Worm (Caenorhabditis elegans): ENCODE results near the gene ZK1290.5.

The ZK1290.5 gene

DNA sequence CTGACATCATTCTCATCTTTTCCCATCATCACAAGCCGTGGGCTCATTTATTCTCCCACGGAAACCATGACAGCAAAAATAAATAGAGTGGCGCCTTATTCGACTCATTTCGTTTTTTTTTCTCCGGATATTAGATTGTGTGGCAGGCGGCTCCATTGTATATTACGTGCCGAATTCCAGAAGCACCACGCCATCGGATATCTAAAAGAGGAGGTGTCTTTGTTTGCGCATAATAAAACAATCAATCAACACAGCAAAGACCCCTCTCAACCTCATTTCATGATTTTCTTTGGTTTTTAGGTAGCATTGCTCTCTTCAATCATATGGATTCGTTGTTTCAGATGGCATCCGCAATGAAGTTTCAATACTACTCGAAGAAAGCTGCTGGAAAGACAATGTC lies 19.6 kb downstream of the ZK1290.5 start, which contains the start of gene tph-1:
TSS of gene tph-1 (plus strand) at position 301 of the 400 bp plus-strand sequence.
- no peak for TF ChIP-seq pha-4 (tag; optimal IDR thresholded peaks at IDR 0.05)
- TF ChIP-seq odd-2 (tag; optimal IDR thresholded peaks at IDR 0.05) = no peak
- no peak for TF ChIP-seq sox-2 (GFP tag; IDR thresholded peaks at IDR 0.05)
- no peak for TF ChIP-seq hlh-13 (GFP tag; optimal IDR thresholded peaks at IDR 0.05)
- TF ChIP-seq ceh-30 (tag; optimal IDR thresholded peaks at IDR 0.05) = no peak

DNA sequence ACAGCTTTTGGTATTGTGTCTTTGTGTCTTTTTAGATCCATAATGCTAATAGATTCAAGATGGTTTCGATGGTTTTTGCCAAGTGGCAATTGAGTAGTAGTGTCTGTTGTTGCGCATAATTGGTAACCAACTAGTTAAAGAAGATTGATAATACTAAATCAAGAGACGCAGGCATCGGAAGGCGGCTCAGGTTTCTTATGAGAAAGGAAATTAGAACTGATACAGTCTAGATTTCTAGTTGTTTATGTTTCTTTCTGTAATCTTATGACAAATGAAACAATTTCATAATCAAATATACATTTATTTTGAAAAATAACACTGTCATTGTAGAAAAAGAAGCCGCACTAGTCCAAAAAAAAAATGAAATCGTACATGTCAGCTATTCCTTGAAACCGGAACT lies 24.4 kb downstream of the ZK1290.5 start, which contains the start of gene ZK1290.10:
TSS of gene ZK1290.10 (minus strand) at position 101 of the 400 bp plus-strand sequence.
- TF ChIP-seq odd-2 (tag; optimal IDR thresholded peaks at IDR 0.05) = no peak
- TF ChIP-seq sdc-2 (tag; optimal IDR thresholded peaks at IDR 0.05) = no peak
- TF ChIP-seq ceh-48 (tag; optimal IDR thresholded peaks at IDR 0.05) = no peak
- no peak for TF ChIP-seq ceh-31 (tag; optimal IDR thresholded peaks at IDR 0.05)
- no peak for TF ChIP-seq nhr-232 (tag; optimal IDR thresholded peaks at IDR 0.05)
- no peak for TF ChIP-seq gmeb-2 (tag; optimal IDR thresholded peaks at IDR 0.05)
- no peak for TF ChIP-seq lim-6 (tag; optimal IDR thresholded peaks at IDR 0.05)
- TF ChIP-seq elt-2 (tag; optimal IDR thresholded peaks at IDR 0.05) = no peak
- no peak for TF ChIP-seq dmd-4 (tag; optimal IDR thresholded peaks at IDR 0.05; ENCODE audit: borderline replicate concordance)
- TF ChIP-seq sox-4 (tag; optimal IDR thresholded peaks at IDR 0.05) = no peak
- TF ChIP-seq rnt-1 (tag; optimal IDR thresholded peaks at IDR 0.05) = no peak
- no peak for TF ChIP-seq unc-3 (GFP tag; conservative IDR thresholded peaks at IDR 0.05)
- no peak for TF ChIP-seq unc-3 (tag; optimal IDR thresholded peaks at IDR 0.05)
- no peak for TF ChIP-seq F13H6.1 (tag; optimal IDR thresholded peaks at IDR 0.05)
- no peak for TF ChIP-seq hlh-8 (tag; optimal IDR thresholded peaks at IDR 0.05)
- TF ChIP-seq tbx-7 (tag; optimal IDR thresholded peaks at IDR 0.05) = no peak
- no peak for TF ChIP-seq ceh-9 (tag; optimal IDR thresholded peaks at IDR 0.05)
- TF ChIP-seq ref-2 (tag; optimal IDR thresholded peaks at IDR 0.05) = no peak
- no peak for TF ChIP-seq zip-5 (tag; optimal IDR thresholded peaks at IDR 0.05)
- TF ChIP-seq ceh-18 (tag; optimal IDR thresholded peaks at IDR 0.05) = no peak

DNA sequence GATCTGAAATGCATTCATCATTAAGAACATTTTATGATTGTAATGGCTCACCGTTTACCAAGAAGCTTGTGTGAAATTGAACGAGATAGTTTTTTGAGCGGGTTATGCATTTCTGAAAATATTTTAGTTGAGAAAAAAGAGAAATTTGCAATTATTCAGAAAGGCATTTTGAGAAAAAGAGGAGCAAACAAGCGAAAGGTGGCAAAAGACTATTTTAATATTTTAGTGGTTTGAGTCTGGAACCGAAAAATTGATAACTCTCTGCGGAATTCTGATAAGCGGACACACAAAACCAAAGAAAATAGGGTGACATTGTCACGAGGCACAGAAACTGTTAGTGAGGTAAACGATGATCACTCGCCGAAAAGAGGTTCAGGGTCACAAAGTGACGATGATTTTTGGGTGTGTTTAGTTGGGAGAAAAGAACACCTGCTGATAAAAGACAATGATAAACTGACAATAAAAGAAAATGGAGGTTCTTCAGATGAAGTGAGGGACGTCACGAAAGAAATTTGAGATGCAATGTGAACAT lies 25.3 kb downstream of the ZK1290.5 start:
- TF ChIP-seq elt-2 (tag; optimal IDR thresholded peaks at IDR 0.05) = peak; percentile 32
- TF ChIP-seq dmd-4 (tag; optimal IDR thresholded peaks at IDR 0.05; ENCODE audit: borderline replicate concordance) = no peak

DNA sequence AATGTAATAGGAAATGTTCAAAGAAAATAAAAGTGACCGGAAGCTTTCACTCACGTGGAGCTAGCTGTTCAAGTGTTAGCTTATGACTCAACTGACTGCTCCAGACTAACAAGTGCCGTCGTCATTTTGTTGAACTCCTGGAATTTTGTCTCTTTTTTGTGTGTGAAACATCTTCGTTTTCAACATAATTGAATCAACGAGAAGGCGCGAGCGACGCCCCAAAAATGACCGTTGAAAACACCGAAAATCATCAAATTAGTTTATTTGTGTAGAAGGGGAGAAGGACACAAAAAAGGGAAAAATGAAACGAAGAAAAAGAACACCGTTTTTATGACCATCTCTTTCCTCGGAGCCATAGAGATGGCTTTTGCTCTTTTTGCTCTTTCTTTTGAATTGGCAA lies 26.0 kb downstream of the ZK1290.5 start, which contains the start of gene ZK1290.14:
TSS of gene ZK1290.14 (minus strand) at position 139 of the 400 bp plus-strand sequence.
- TF ChIP-seq ama-1 (optimal IDR thresholded peaks at IDR 0.05) (no peak), ceh-34 (tag; optimal IDR thresholded peaks at IDR 0.05) (no peak), dve-1 (tag; optimal IDR thresholded peaks at IDR 0.05) (no peak), nhr-11 (tag; optimal IDR thresholded peaks at IDR 0.05) (no peak), tbx-2 (tag; optimal IDR thresholded peaks at IDR 0.05) (no peak), hlh-30 (tag; optimal IDR thresholded peaks at IDR 0.05; ENCODE audit: insufficient read depth) (no peak), ceh-31 (tag; optimal IDR thresholded peaks at IDR 0.05) (no peak), ceh-9 (tag; optimal IDR thresholded peaks at IDR 0.05) (no peak)

DNA sequence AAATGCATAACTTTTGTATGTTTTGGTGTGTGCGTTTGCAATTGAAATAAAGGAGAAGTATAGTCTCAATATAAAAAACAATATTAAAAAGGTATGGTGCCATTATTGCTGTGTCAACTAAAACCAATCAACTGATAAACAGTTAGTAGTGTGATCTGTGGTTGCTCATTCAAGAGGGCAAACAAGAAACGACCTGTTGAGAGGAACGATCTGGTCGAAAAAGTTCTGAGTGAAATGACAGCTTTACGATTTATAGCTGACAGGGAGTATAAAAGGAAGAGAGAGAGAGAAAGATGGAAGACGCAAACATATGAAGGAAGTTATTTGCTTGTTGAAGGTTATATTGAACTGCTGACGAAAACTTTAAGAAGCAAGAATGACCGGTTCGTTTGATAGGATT lies 28.5 kb downstream of the ZK1290.5 start:
- TF ChIP-seq pax-1 (tag; optimal IDR thresholded peaks at IDR 0.05) = no peak
- no peak for TF ChIP-seq K02D7.2 (tag; optimal IDR thresholded peaks at IDR 0.05)
- no peak for TF ChIP-seq elt-2 (tag; optimal IDR thresholded peaks at IDR 0.05)
- TF ChIP-seq syd-9 (tag; optimal IDR thresholded peaks at IDR 0.05) = no peak
- no peak for TF ChIP-seq pha-4 (tag; optimal IDR thresholded peaks at IDR 0.05)
- no peak for TF ChIP-seq ceh-24 (tag; optimal IDR thresholded peaks at IDR 0.05)
- no peak for TF ChIP-seq ttx-3 (tag; optimal IDR thresholded peaks at IDR 0.05)
- TF ChIP-seq hlh-15 (tag; optimal IDR thresholded peaks at IDR 0.05) = no peak
- TF ChIP-seq dmd-4 (tag; optimal IDR thresholded peaks at IDR 0.05; ENCODE audit: borderline replicate concordance) = no peak
- no peak for TF ChIP-seq ceh-31 (tag; optimal IDR thresholded peaks at IDR 0.05)
- no peak for TF ChIP-seq ets-4 (tag; optimal IDR thresholded peaks at IDR 0.05)
- no peak for TF ChIP-seq unc-3 (GFP tag; conservative IDR thresholded peaks at IDR 0.05)
- no peak for TF ChIP-seq unc-3 (tag; optimal IDR thresholded peaks at IDR 0.05)
- TF ChIP-seq sdc-2 (tag; optimal IDR thresholded peaks at IDR 0.05) = no peak
- TF ChIP-seq ahr-1 (tag; optimal IDR thresholded peaks at IDR 0.05) = no peak
- TF ChIP-seq Y22D7AL.16 (tag; optimal IDR thresholded peaks at IDR 0.05) = no peak
- TF ChIP-seq elt-4 (tag; optimal IDR thresholded peaks at IDR 0.05) = no peak
- TF ChIP-seq ref-2 (tag; optimal IDR thresholded peaks at IDR 0.05) = no peak

Measured in whole organism, late embryonic.